Worm (Caenorhabditis elegans): ENCODE results near the gene vps-18.

DNA sequence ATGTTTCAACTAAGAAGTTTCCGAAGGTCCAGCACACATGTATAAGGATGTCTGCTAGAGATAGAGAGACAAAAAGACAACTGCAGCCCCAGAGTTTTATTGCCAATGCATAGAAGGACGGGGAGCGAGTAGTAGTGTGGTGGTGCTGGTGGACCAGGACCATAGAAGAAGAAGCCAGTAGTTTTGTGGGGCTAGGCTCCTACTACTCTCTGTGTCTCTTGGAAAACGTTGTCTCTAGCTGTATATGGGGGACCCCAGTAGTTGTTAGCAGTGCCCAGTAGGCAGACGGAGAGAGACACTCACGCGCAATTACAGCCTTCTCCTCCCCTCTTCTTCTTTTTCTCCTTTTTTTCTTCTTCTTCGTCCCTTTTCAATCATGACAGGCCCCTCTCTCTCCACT lies 4.9 kb upstream of the vps-18 start:
- no peak for TF ChIP-seq lin-35 (GFP tag; optimal IDR thresholded peaks at IDR 0.05)
- no peak for TF ChIP-seq dpl-1 (GFP tag; optimal IDR thresholded peaks at IDR 0.05)
- TF ChIP-seq snpc-1.1 (tag; optimal IDR thresholded peaks at IDR 0.05; ENCODE audit: insufficient read depth), result no peak
- TF ChIP-seq bed-2 (GFP tag; IDR thresholded peaks at IDR 0.05), result no peak
- no peak for TF ChIP-seq snpc-4 (GFP tag; optimal IDR thresholded peaks at IDR 0.05)
- TF ChIP-seq snpc-4 (tag; optimal IDR thresholded peaks at IDR 0.05), result no peak
- no peak for TF ChIP-seq ceh-91 (GFP tag; IDR thresholded peaks at IDR 0.05)
- no peak for TF ChIP-seq lsl-1 (GFP tag; optimal IDR thresholded peaks at IDR 0.05)
- TF ChIP-seq nfya-1 (tag; optimal IDR thresholded peaks at IDR 0.05; ENCODE audit: borderline replicate concordance, insufficient read depth), result no peak
- TF ChIP-seq pha-4 (tag; optimal IDR thresholded peaks at IDR 0.05), result no peak
- no peak for TF ChIP-seq T07F8.4 (tag; optimal IDR thresholded peaks at IDR 0.05)
- no peak for TF ChIP-seq sea-2 (GFP tag; IDR thresholded peaks at IDR 0.05)
- no peak for TF ChIP-seq hsf-1 (GFP tag; IDR thresholded peaks at IDR 0.05)
- no peak for TF ChIP-seq ztf-3 (GFP tag; optimal IDR thresholded peaks at IDR 0.05)

Data from whole organism, young adult.